Fruit fly (Drosophila melanogaster): Measurements from ENCODE around the gene CG1316.
A peak's percentile ranks its signal among the peaks of the same experiment; 100 is the strongest.

CG1316 gene

dm6 chr3L:4286784-4287183 is 3.1 kb downstream of the CG1316 start, which contains the start of gene TfIIEbeta (continued):
- no peak for TF ChIP-seq Gug (GFP tag; IDR thresholded peaks at IDR 0.05)
- TF ChIP-seq dysf (GFP tag; IDR thresholded peaks at IDR 0.05), result peak; percentile 36; the same call in 1 of the 3 replicates
- no peak for TF ChIP-seq CG1832 (GFP tag; optimal IDR thresholded peaks at IDR 0.05)
- peak; percentile 44; the same call in 2 of the 3 replicates for TF ChIP-seq ci (GFP tag; IDR thresholded peaks at IDR 0.05)
- TF ChIP-seq CG8924 (tag; optimal IDR thresholded peaks at IDR 0.05), result peak; percentile 38
- TF ChIP-seq CG10147 (GFP tag; optimal IDR thresholded peaks at IDR 0.05), result no peak
- peak; percentile 50 for TF ChIP-seq CG4424 (GFP tag; optimal IDR thresholded peaks at IDR 0.05)
- TF ChIP-seq fd64A (GFP tag; optimal IDR thresholded peaks at IDR 0.05), result no peak
- TF ChIP-seq fd96Cb (tag; optimal IDR thresholded peaks at IDR 0.05), result peak; percentile 24
- peak; percentile 44 for TF ChIP-seq E2f2 (GFP tag; IDR thresholded peaks at IDR 0.05)
- TF ChIP-seq Dref (GFP tag; IDR thresholded peaks at IDR 0.05), result no peak
- no peak for TF ChIP-seq dati (GFP tag; IDR thresholded peaks at IDR 0.05)
- TF ChIP-seq sd (tag; optimal IDR thresholded peaks at IDR 0.05), result peak; percentile 73
- peak; percentile 24; the same call in 1 of the 3 replicates for TF ChIP-seq CG14050 (GFP tag; IDR thresholded peaks at IDR 0.05)
- no peak for TF ChIP-seq CG2199 (GFP tag; IDR thresholded peaks at IDR 0.05)
- TF ChIP-seq eve (GFP tag; optimal IDR thresholded peaks at IDR 0.05), result no peak
- peak; percentile 56 for TF ChIP-seq CG10267 (tag; optimal IDR thresholded peaks at IDR 0.05)
- TF ChIP-seq Kr (GFP tag; optimal IDR thresholded peaks at IDR 0.05), result no peak
- no peak for TF ChIP-seq org-1 (GFP tag; optimal IDR thresholded peaks at IDR 0.05)
- no peak for TF ChIP-seq Atf6 (GFP tag; IDR thresholded peaks at IDR 0.05)
- TF ChIP-seq HLH3B (GFP tag; IDR thresholded peaks at IDR 0.05), result 0 out of 2 replicates have a peak, but pooled peaks have one; percentile 24
- no peak for TF ChIP-seq gfzf (GFP tag; optimal IDR thresholded peaks at IDR 0.05)
- no peak for TF ChIP-seq CG14441 (GFP tag; IDR thresholded peaks at IDR 0.05)
- TF ChIP-seq CG2129 (GFP tag; IDR thresholded peaks at IDR 0.05; ENCODE audit: partially characterized antibody), result no peak
- peak; percentile 45; the same call in 1 of the 2 replicates for TF ChIP-seq sna (GFP tag; IDR thresholded peaks at IDR 0.05; ENCODE audit: partially characterized antibody)
- TF ChIP-seq Myb (GFP tag; optimal IDR thresholded peaks at IDR 0.05), result peak; percentile 74
- TF ChIP-seq CG6254 (GFP tag; optimal IDR thresholded peaks at IDR 0.05), result no peak
- no peak for TF ChIP-seq Vsx1 (GFP tag; optimal IDR thresholded peaks at IDR 0.05)
- no peak for TF ChIP-seq H2.0 (GFP tag; IDR thresholded peaks at IDR 0.05)
- peak; percentile 29 for TF ChIP-seq CG17829 (tag; optimal IDR thresholded peaks at IDR 0.05)
- no peak for TF ChIP-seq ATbp (GFP tag; optimal IDR thresholded peaks at IDR 0.05)
- TF ChIP-seq CG7928 (GFP tag; optimal IDR thresholded peaks at IDR 0.05), result peak; percentile 95
- TF ChIP-seq chinmo (GFP tag; IDR thresholded peaks at IDR 0.05; ENCODE audit: partially characterized antibody), result no peak
- peak; percentile 20 for TF ChIP-seq bcd (GFP tag; optimal IDR thresholded peaks at IDR 0.05)
- TF ChIP-seq sisA (GFP tag; IDR thresholded peaks at IDR 0.05), result peak; percentile 14; the same call in 1 of the 2 replicates
- no peak for TF ChIP-seq pan (optimal IDR thresholded peaks at IDR 0.05)
- TF ChIP-seq pan (GFP tag; optimal IDR thresholded peaks at IDR 0.05 in 1 of 2, IDR thresholded peaks at IDR 0.05 in 1 of 2), result peak in 1 of 2 experiments; percentile 36
- TF ChIP-seq scrt (GFP tag; optimal IDR thresholded peaks at IDR 0.05), result peak; percentile 57
- no peak for TF ChIP-seq CG1603 (tag; optimal IDR thresholded peaks at IDR 0.05)
- TF ChIP-seq CG4617 (GFP tag; optimal IDR thresholded peaks at IDR 0.05; ENCODE audit: borderline replicate concordance), result peak; percentile 6
- TF ChIP-seq CG9797 (GFP tag; optimal IDR thresholded peaks at IDR 0.05), result no peak
- TF ChIP-seq CG32772 (GFP tag; IDR thresholded peaks at IDR 0.05), result peak; percentile 36; the same call in 1 of the 2 replicates
- TF ChIP-seq PHDP (tag; optimal IDR thresholded peaks at IDR 0.05), result peak; percentile 36
- no peak for TF ChIP-seq tin (GFP tag; optimal IDR thresholded peaks at IDR 0.05)
- TF ChIP-seq CG18619 (GFP tag; optimal IDR thresholded peaks at IDR 0.05), result no peak
- TF ChIP-seq YL-1 (GFP tag; optimal IDR thresholded peaks at IDR 0.05), result peak; percentile 61
- TF ChIP-seq CG7556 (GFP tag; optimal IDR thresholded peaks at IDR 0.05), result no peak
- TF ChIP-seq crp (GFP tag; optimal IDR thresholded peaks at IDR 0.05), result peak; percentile 68 to 92
- TF ChIP-seq tap (tag; optimal IDR thresholded peaks at IDR 0.05), result no peak
- no peak for TF ChIP-seq Lpt (GFP tag; optimal IDR thresholded peaks at IDR 0.05)
- no peak for TF ChIP-seq da (GFP tag; optimal IDR thresholded peaks at IDR 0.05)
